Fruit fly (Drosophila melanogaster) whole organism, prepupa: ENCODE results near the gene mus101.

ENCODE experiments used
- Blimp-1 ChIP-seq: fragments of 200-800 bp; sonication (Bioruptor generic); optimal IDR thresholded peaks from 3 replicates; lab custom pipeline; 2017; ENCODE audit warnings: missing biosample characterization, missing genetic modification characterization, mild to moderate bottlenecking, moderate library complexity, missing genetic modification reagents
- CG10631 ChIP-seq: fragments of 200-800 bp; sonication (Bioruptor generic); optimal IDR thresholded peaks from 2 replicates; lab custom pipeline; 2016; ENCODE audit warnings: missing biosample characterization, missing genetic modification characterization
- CG11294 ChIP-seq: fragments of 200-800 bp; sonication (Bioruptor generic); IDR thresholded peaks from 2 replicates; pipeline ENCODE4 v1.3.6; 2022; ENCODE audit warnings: missing biosample characterization, missing genetic modification characterization
- CG11762 ChIP-seq: fragments of 200-800 bp; sonication (Bioruptor generic); optimal IDR thresholded peaks from 3 replicates; lab custom pipeline; 2016; ENCODE audit warnings: missing biosample characterization, missing genetic modification characterization; ENCODE audit not compliant: insufficient read depth
- CG11902 ChIP-seq: fragments of 200-800 bp; sonication (Bioruptor generic); optimal IDR thresholded peaks from 3 replicates; lab custom pipeline; 2016; ENCODE audit warnings: missing biosample characterization, missing genetic modification characterization
- CG15336 ChIP-seq: fragments of 200-800 bp; sonication (Bioruptor generic); IDR thresholded peaks from 2 replicates; pipeline ENCODE4 v1.3.6; 2022; ENCODE audit warnings: missing biosample characterization, missing genetic modification characterization
- CG1621 ChIP-seq: fragments of 200-800 bp; sonication (Bioruptor generic); optimal IDR thresholded peaks from 3 replicates; lab custom pipeline; 2018; ENCODE audit warnings: missing biosample characterization, mild to moderate bottlenecking, missing genetic modification characterization
- CG16779 ChIP-seq: fragments of 200-800 bp; sonication (Bioruptor generic); optimal IDR thresholded peaks from 3 replicates; lab custom pipeline; 2017; ENCODE audit warnings: missing biosample characterization, mild to moderate bottlenecking, missing genetic modification characterization
- CG3032 ChIP-seq: fragments of 200-800 bp; optimal IDR thresholded peaks from 2 replicates; lab custom pipeline; 2019; ENCODE audit warnings: missing biosample characterization, mild to moderate bottlenecking, missing genetic modification characterization, moderate library complexity
- CG31627 ChIP-seq: fragments of 200-800 bp; sonication (Bioruptor generic); optimal IDR thresholded peaks from 3 replicates; lab custom pipeline; 2016; ENCODE audit warnings: missing biosample characterization, missing genetic modification characterization
- CG34406 ChIP-seq: fragments of 200-800 bp; sonication (Bioruptor generic); optimal IDR thresholded peaks from 3 replicates; lab custom pipeline; 2016; ENCODE audit warnings: missing biosample characterization, missing genetic modification characterization
- CG3919 ChIP-seq: fragments of 200-800 bp; sonication (Bioruptor generic); optimal IDR thresholded peaks from 3 replicates; lab custom pipeline; 2016; ENCODE audit warnings: missing biosample characterization, missing genetic modification characterization
- CG4318 ChIP-seq: fragments of 200-800 bp; sonication (Bioruptor generic); optimal IDR thresholded peaks from 3 replicates; lab custom pipeline; 2017; ENCODE audit warnings: missing biosample characterization, mild to moderate bottlenecking, missing genetic modification characterization
- CG6163 ChIP-seq: fragments of 200-800 bp; sonication (Bioruptor generic); IDR thresholded peaks from 3 replicates; pipeline ENCODE4 v1.3.6; 2022; ENCODE audit warnings: missing biosample characterization, missing genetic modification characterization
- CG6276 ChIP-seq: fragments of 200-800 bp; sonication (Bioruptor generic); optimal IDR thresholded peaks from 2 replicates; lab custom pipeline; 2017; ENCODE audit warnings: missing biosample characterization, mild to moderate bottlenecking, missing genetic modification characterization
- CG6792 ChIP-seq: fragments of 200-800 bp; sonication (Bioruptor generic); optimal IDR thresholded peaks from 3 replicates; lab custom pipeline; 2016; ENCODE audit warnings: missing biosample characterization, missing genetic modification characterization
- CG6854 ChIP-seq: fragments of 200-800 bp; sonication (Bioruptor generic); optimal IDR thresholded peaks from 2 replicates; lab custom pipeline; 2017; ENCODE audit warnings: missing biosample characterization, mild to moderate bottlenecking, missing genetic modification characterization
- CG7368 ChIP-seq: fragments of 200-800 bp; sonication (Bioruptor generic); optimal IDR thresholded peaks from 3 replicates; lab custom pipeline; 2016; ENCODE audit warnings: missing biosample characterization, missing genetic modification characterization
- CG8119 ChIP-seq: fragments of 200-800 bp; sonication (Bioruptor generic); IDR thresholded peaks from 3 replicates; pipeline ENCODE4 v1.3.6; 2022; ENCODE audit warnings: missing biosample characterization, missing genetic modification characterization
- CG8319 ChIP-seq: fragments of 200-800 bp; sonication (Bioruptor generic); optimal IDR thresholded peaks from 3 replicates; lab custom pipeline; 2016; ENCODE audit warnings: missing biosample characterization, missing genetic modification characterization
- CG9139 ChIP-seq: fragments of 200-800 bp; sonication (Bioruptor generic); optimal IDR thresholded peaks from 3 replicates; lab custom pipeline; 2017; ENCODE audit warnings: missing biosample characterization, mild to moderate bottlenecking, missing genetic modification characterization
- Eip75B ChIP-seq: fragments of 200-800 bp; sonication (Bioruptor generic); optimal IDR thresholded peaks from 3 replicates; lab custom pipeline; 2016; ENCODE audit warnings: missing biosample characterization, missing genetic modification characterization
- Eip78C ChIP-seq: fragments of 200-800 bp; sonication (Bioruptor generic); peaks from one replicate; lab custom pipeline; 2016; ENCODE audit warnings: missing biosample characterization, missing genetic modification characterization
- Eip93F ChIP-seq: fragments of 200-800 bp; sonication (Bioruptor generic); optimal IDR thresholded peaks from 2 replicates; lab custom pipeline; 2016; ENCODE audit warnings: missing biosample characterization, mild to moderate bottlenecking, missing genetic modification characterization
- Ets21C ChIP-seq: fragments of 200-800 bp; sonication (Bioruptor generic); optimal IDR thresholded peaks from 3 replicates; lab custom pipeline; 2016; ENCODE audit warnings: missing biosample characterization, missing genetic modification characterization
- Ets96B ChIP-seq: fragments of 200-800 bp; optimal IDR thresholded peaks from 2 replicates; lab custom pipeline; 2019; ENCODE audit warnings: missing biosample characterization, mild to moderate bottlenecking, missing genetic modification characterization, moderate library complexity
- Gug ChIP-seq: fragments of 200-800 bp; sonication (Bioruptor generic); IDR thresholded peaks from 2 replicates; pipeline ENCODE4 v1.3.6; 2022; ENCODE audit warnings: missing biosample characterization, missing genetic modification characterization
- Hr39 ChIP-seq: fragments of 200-800 bp; sonication (Bioruptor generic); optimal IDR thresholded peaks from 2 replicates; lab custom pipeline; 2016; ENCODE audit warnings: missing biosample characterization, missing genetic modification characterization
- Hr4 ChIP-seq: fragments of 200-800 bp; sonication (Bioruptor generic); optimal IDR thresholded peaks from 3 replicates; lab custom pipeline; 2016; ENCODE audit warnings: missing biosample characterization, missing genetic modification characterization
- Met ChIP-seq: fragments of 200-800 bp; sonication (Bioruptor generic); optimal IDR thresholded peaks from 3 replicates; lab custom pipeline; 2016; ENCODE audit warnings: missing biosample characterization, missing genetic modification characterization
- OdsH ChIP-seq: fragments of 200-800 bp; sonication (Bioruptor generic); optimal IDR thresholded peaks from 3 replicates; lab custom pipeline; 2016; ENCODE audit warnings: missing biosample characterization, missing genetic modification characterization
- Smox ChIP-seq: fragments of 200-800 bp; sonication (Bioruptor generic); optimal IDR thresholded peaks from 3 replicates; lab custom pipeline; 2016; ENCODE audit warnings: missing biosample characterization, missing genetic modification characterization
- Sox14 ChIP-seq: fragments of 200-800 bp; sonication (Bioruptor generic); optimal IDR thresholded peaks from 3 replicates; lab custom pipeline; 2016; ENCODE audit warnings: missing biosample characterization, missing genetic modification characterization
- Sox15 ChIP-seq: fragments of 200-800 bp; sonication (Bioruptor generic); optimal IDR thresholded peaks from 3 replicates; lab custom pipeline; 2016; ENCODE audit warnings: missing biosample characterization, missing genetic modification characterization
- achi ChIP-seq: fragments of 200-800 bp; sonication (Bioruptor generic); optimal IDR thresholded peaks from 3 replicates; lab custom pipeline; 2016; ENCODE audit warnings: missing biosample characterization, missing genetic modification characterization
- cyc ChIP-seq: fragments of 200-800 bp; sonication (Bioruptor generic); optimal IDR thresholded peaks from 3 replicates; lab custom pipeline; 2016; ENCODE audit warnings: missing biosample characterization, missing genetic modification characterization
- dac ChIP-seq: fragments of 200-800 bp; sonication (Bioruptor generic); optimal IDR thresholded peaks from 2 replicates; lab custom pipeline; 2017; ENCODE audit warnings: missing biosample characterization, mild to moderate bottlenecking, missing genetic modification characterization
- eg ChIP-seq: fragments of 200-800 bp; sonication (Bioruptor generic); IDR thresholded peaks from 3 replicates; pipeline ENCODE4 v1.3.6; 2022; ENCODE audit warnings: missing biosample characterization, missing genetic modification characterization
- esn ChIP-seq: fragments of 200-800 bp; sonication (Bioruptor generic); optimal IDR thresholded peaks from 2 replicates; lab custom pipeline; 2016; ENCODE audit warnings: missing biosample characterization, mild to moderate bottlenecking, missing genetic modification characterization, moderate library complexity
- fd59A ChIP-seq: fragments of 200-800 bp; sonication (Bioruptor generic); optimal IDR thresholded peaks from 2 replicates; lab custom pipeline; 2017; ENCODE audit warnings: missing biosample characterization, mild to moderate bottlenecking, missing genetic modification characterization, missing genetic modification reagents
- fkh ChIP-seq: fragments of 200-800 bp; sonication (Bioruptor generic); optimal IDR thresholded peaks from 3 replicates; lab custom pipeline; 2017; ENCODE audit warnings: missing biosample characterization, mild to moderate bottlenecking, missing genetic modification characterization, moderate library complexity
- lz ChIP-seq: fragments of 200-800 bp; sonication (Bioruptor generic); optimal IDR thresholded peaks from 3 replicates; lab custom pipeline; 2016; ENCODE audit warnings: missing biosample characterization, missing genetic modification characterization
- net ChIP-seq: fragments of 200-800 bp; sonication (Bioruptor generic); optimal IDR thresholded peaks from 3 replicates; lab custom pipeline; 2016; ENCODE audit warnings: missing biosample characterization, missing genetic modification characterization
- pdm3 ChIP-seq: fragments of 200-800 bp; sonication (Bioruptor generic); optimal IDR thresholded peaks from 3 replicates; lab custom pipeline; 2016; ENCODE audit warnings: missing biosample characterization, missing genetic modification characterization
- salr ChIP-seq, 2 experiments: fragments of 200-800 bp; sonication (Bioruptor generic); optimal IDR thresholded peaks; 3 replicates each; lab custom pipeline; 2016 to 2018; ENCODE audit warnings: missing biosample characterization in 2 of 2, missing genetic modification characterization in 2 of 2, mild to moderate bottlenecking in 1 of 2
- spab ChIP-seq: fragments of 200-800 bp; sonication (Bioruptor generic); optimal IDR thresholded peaks from 2 replicates; lab custom pipeline; 2017; ENCODE audit warnings: missing biosample characterization, mild to moderate bottlenecking, missing genetic modification characterization, missing genetic modification reagents
- ss ChIP-seq, 2 experiments: fragments of 200-800 bp; sonication (Bioruptor generic); optimal IDR thresholded peaks; 2 replicates in 1 of 2; 3 replicates in 1 of 2; lab custom pipeline; 2017 to 2018; ENCODE audit warnings: mild to moderate bottlenecking in 2 of 2, missing biosample characterization in 2 of 2, missing genetic modification characterization in 2 of 2, moderate library complexity in 1 of 2
- svp ChIP-seq: fragments of 200-800 bp; sonication (Bioruptor generic); peaks from one replicate; lab custom pipeline; 2016; ENCODE audit warnings: missing biosample characterization, missing genetic modification characterization
- topi ChIP-seq: fragments of 200-800 bp; sonication (Bioruptor generic); optimal IDR thresholded peaks from 3 replicates; lab custom pipeline; 2016; ENCODE audit warnings: missing biosample characterization, missing genetic modification characterization

mus101 gene

dm6 chrX:13754476-13754875, 32.4 kb downstream of the mus101 start (continued):
- TF ChIP-seq CG6276 (GFP tag; lab: Kevin White, UChicago) (peak; percentile 76), Sox14 (peak; percentile 34), CG16779 (peak; percentile 13), CG6854 (no peak), CG1621 (tag; lab: Kevin White, UChicago) (peak; percentile 38), Eip93F (GFP tag; lab: Kevin White, UChicago) (no peak), CG7368 (GFP tag; lab: Kevin White, UChicago) (peak; percentile 49), lz (GFP tag; lab: Kevin White, UChicago) (peak; percentile 34), CG3919 (GFP tag; lab: Kevin White, UChicago) (peak; percentile 55), fd59A (GFP tag; lab: Kevin White, UChicago) (no peak), CG3032 (tag; lab: Kevin White, UChicago) (no peak)

dm6 chrX:13755152-13755557, 33.1 kb downstream of the mus101 start, which contains the start of gene Pdcd4:
Gene Pdcd4, minus strand, starts transcription at chrX:13755406.
- TF ChIP-seq ss (GFP tag; optimal IDR thresholded peaks at IDR 0.05; lab: Kevin White, UChicago) = peak; percentile 85
- TF ChIP-seq CG11294 (GFP tag; lab: Robert Waterston, UW) = no peak
- TF ChIP-seq esn (GFP tag; lab: Kevin White, UChicago) = peak; percentile 5
- TF ChIP-seq OdsH (GFP tag; lab: Kevin White, UChicago) = no peak
- peak; percentile 66 for TF ChIP-seq Blimp-1 (GFP tag; lab: Kevin White, UChicago)
- TF ChIP-seq Eip93F (GFP tag; lab: Kevin White, UChicago) = no peak
- TF ChIP-seq CG10631 (GFP tag; lab: Kevin White, UChicago) = no peak
- peak; percentile 71 for TF ChIP-seq Ets96B (tag; lab: Kevin White, UChicago)
- TF ChIP-seq CG7368 (GFP tag; lab: Kevin White, UChicago) = peak; percentile 31
- peak; percentile 67 for TF ChIP-seq CG6163 (GFP tag; lab: Robert Waterston, UW)
- TF ChIP-seq CG6276 (GFP tag; lab: Kevin White, UChicago) = peak; percentile 16
- no peak for TF ChIP-seq dac
- TF ChIP-seq Hr39 (GFP tag; lab: Kevin White, UChicago) = no peak
- TF ChIP-seq CG8119 (GFP tag; lab: Robert Waterston, UW) = no peak
- no peak for TF ChIP-seq Smox (GFP tag; lab: Kevin White, UChicago)
- TF ChIP-seq achi = no peak
- peak; percentile 18 for TF ChIP-seq net (GFP tag; lab: Kevin White, UChicago)
- no peak for TF ChIP-seq CG11902 (GFP tag; lab: Kevin White, UChicago)
- TF ChIP-seq CG4318 (GFP tag; lab: Kevin White, UChicago) = no peak
- TF ChIP-seq cyc (GFP tag; lab: Kevin White, UChicago) = peak; percentile 12
- peak; percentile 7 for TF ChIP-seq spab (GFP tag; lab: Kevin White, UChicago)
- TF ChIP-seq fkh (GFP tag; lab: Kevin White, UChicago) = peak; percentile 15
- peak; percentile 36; the same call in 1 of the 2 replicates for TF ChIP-seq CG15336 (GFP tag; lab: Robert Waterston, UW)
- no peak for TF ChIP-seq Sox15 (GFP tag; lab: Kevin White, UChicago)
- TF ChIP-seq Sox14 = peak; percentile 50
- TF ChIP-seq CG34406 (GFP tag; lab: Kevin White, UChicago) = peak; percentile 7
- peak; percentile 77 for TF ChIP-seq CG1621 (tag; lab: Kevin White, UChicago)
- TF ChIP-seq CG6854 = peak; percentile 14
- no peak for TF ChIP-seq CG11762 (GFP tag; lab: Kevin White, UChicago)
- no peak for TF ChIP-seq Gug (GFP tag; lab: Robert Waterston, UW)
- TF ChIP-seq CG31627 (GFP tag; lab: Kevin White, UChicago) = no peak
- no peak for TF ChIP-seq svp (GFP tag; lab: Kevin White, UChicago)
- peak; percentile 61 for TF ChIP-seq CG16779
- no peak for TF ChIP-seq CG8319
- peak; percentile 52 for TF ChIP-seq pdm3 (GFP tag; lab: Kevin White, UChicago)
- peak; percentile 69 for TF ChIP-seq CG9139 (GFP tag; lab: Kevin White, UChicago)
- no peak for TF ChIP-seq Ets21C (GFP tag; lab: Kevin White, UChicago)
- TF ChIP-seq topi (GFP tag; lab: Kevin White, UChicago) = peak; percentile 22
- TF ChIP-seq Eip78C (GFP tag; lab: Kevin White, UChicago) = peak; percentile 36
- peak; percentile 51 for TF ChIP-seq Eip75B
- peak in 1 of 2 experiments; percentile 44 for TF ChIP-seq salr (GFP tag; optimal IDR thresholded peaks at IDR 0.05; lab: Kevin White, UChicago)
- peak; percentile 75 for TF ChIP-seq eg (GFP tag; lab: Robert Waterston, UW)
- no peak for TF ChIP-seq Met (GFP tag; lab: Kevin White, UChicago)
- TF ChIP-seq CG3032 (tag; lab: Kevin White, UChicago) = peak; percentile 52
- TF ChIP-seq Hr4 = no peak
- TF ChIP-seq CG6792 (GFP tag; lab: Kevin White, UChicago) = no peak
